Worm (Caenorhabditis elegans) whole organism, L3 larva: ENCODE results near the gene Y5H2A.1.

Experiments used
- ama-1 ChIP-seq: fragments of 150-350 bp; optimal IDR thresholded peaks from 2 replicates; lab custom pipeline; 2018
- ceh-82 ChIP-seq: fragments of 150-350 bp; optimal IDR thresholded peaks from 2 replicates; lab custom pipeline; 2014; ENCODE audit warnings: missing biosample characterization, missing genetic modification characterization
- egl-27 ChIP-seq: sonication (generic microtip); optimal IDR thresholded peaks from 4 replicates; lab custom pipeline; 2017; ENCODE audit warnings: missing biosample characterization, missing genetic modification reagents, missing genetic modification characterization
- elt-3 ChIP-seq, 3 experiments: fragments of 150-350 bp in 1 of 3; sonication (generic microtip) in 2 of 3; optimal IDR thresholded peaks; 2 replicates in 2 of 3; 4 replicates in 1 of 3; lab custom pipeline; 2014 to 2017; ENCODE audit warnings: missing biosample characterization in 3 of 3, missing genetic modification characterization in 3 of 3
- fkh-10 ChIP-seq: sonication (generic microtip); optimal IDR thresholded peaks from 2 replicates; lab custom pipeline; 2017; ENCODE audit warnings: missing biosample characterization, missing genetic modification reagents, missing genetic modification characterization
- lin-15B ChIP-seq: fragments of 150-350 bp; optimal IDR thresholded peaks from 2 replicates; lab custom pipeline; 2014; ENCODE audit warnings: missing biosample characterization, missing genetic modification characterization
- mdl-1 ChIP-seq: fragments of 150-350 bp; optimal IDR thresholded peaks from 2 replicates; lab custom pipeline; 2014; ENCODE audit warnings: missing biosample characterization, missing genetic modification characterization
- nhr-237 ChIP-seq: fragments of 150-350 bp; optimal IDR thresholded peaks from 2 replicates; lab custom pipeline; 2014; ENCODE audit warnings: missing biosample characterization, missing genetic modification characterization
- nhr-77 ChIP-seq: fragments of 150-350 bp; optimal IDR thresholded peaks from 2 replicates; lab custom pipeline; 2014; ENCODE audit warnings: missing biosample characterization, missing genetic modification characterization
- pha-4 ChIP-seq: fragments of 150-350 bp; optimal IDR thresholded peaks from 2 replicates; lab custom pipeline; 2014; ENCODE audit warnings: missing biosample characterization, missing genetic modification reagents, missing genetic modification characterization
- unc-39 ChIP-seq: sonication (generic microtip); optimal IDR thresholded peaks from 4 replicates; lab custom pipeline; 2017; ENCODE audit warnings: missing biosample characterization, missing genetic modification characterization
- unc-62 ChIP-seq: fragments of 150-350 bp; sonication (generic microtip); optimal IDR thresholded peaks from 4 replicates; lab custom pipeline; 2014; ENCODE audit warnings: missing biosample characterization, missing genetic modification reagents, missing genetic modification characterization
- zag-1 ChIP-seq: fragments of 150-350 bp; optimal IDR thresholded peaks from 2 replicates; lab custom pipeline; 2014; ENCODE audit warnings: missing biosample characterization, missing genetic modification characterization
- ztf-11 ChIP-seq: fragments of 150-350 bp; optimal IDR thresholded peaks from 2 replicates; lab custom pipeline; 2014; ENCODE audit warnings: missing biosample characterization, missing genetic modification characterization

DNA sequence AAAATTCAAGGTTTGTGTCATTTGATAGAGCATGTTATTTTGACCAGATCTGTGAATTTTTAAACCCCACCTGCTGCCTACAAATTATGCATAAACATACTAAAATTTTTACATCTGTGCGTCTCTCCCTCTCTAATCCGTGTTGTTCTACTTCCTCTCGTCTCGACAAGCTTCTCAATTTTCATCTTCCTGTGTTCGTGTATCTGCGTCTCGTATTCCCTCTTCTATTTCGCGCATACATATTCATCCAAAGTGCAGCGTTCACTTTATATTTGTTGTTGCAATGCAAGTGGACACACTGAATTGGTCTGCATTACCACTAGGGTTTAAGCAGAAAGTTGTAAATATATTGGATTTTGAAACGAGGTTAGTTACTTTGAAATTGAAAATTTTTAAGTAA, 6.9 kb upstream of the Y5H2A.1 start, which contains the start of gene fbxa-137:
- no peak for TF ChIP-seq unc-39 (tag; lab: Kevin White, UChicago)
- TF ChIP-seq elt-3 (tag; optimal IDR thresholded peaks at IDR 0.05; lab: Kevin White, UChicago) = no peak
- TF ChIP-seq unc-62 = no peak
- TF ChIP-seq pha-4 (tag; lab: Kevin White, UChicago) = no peak
- TF ChIP-seq lin-15B (tag; lab: Kevin White, UChicago) = no peak
- no peak for TF ChIP-seq fkh-10 (GFP tag; lab: Kevin White, UChicago)
- TF ChIP-seq mdl-1 = no peak
- TF ChIP-seq nhr-77 (tag; lab: Kevin White, UChicago) = no peak
- no peak for TF ChIP-seq ama-1 (lab: Kevin White, UChicago)
- no peak for TF ChIP-seq ceh-82 (tag; lab: Kevin White, UChicago)
- TF ChIP-seq ztf-11 (tag; lab: Kevin White, UChicago) = no peak
- no peak for TF ChIP-seq zag-1 (tag; lab: Kevin White, UChicago)
- TF ChIP-seq nhr-237 (tag; lab: Kevin White, UChicago) = no peak
- TF ChIP-seq egl-27 (tag; lab: Kevin White, UChicago) = no peak
